Worm (Caenorhabditis elegans) whole organism, early embryonic: Measurements from ENCODE around the gene R10E4.7.

ENCODE experiments used
- B0310.2 ChIP-seq: sonication (generic microtip); optimal IDR thresholded peaks from 2 replicates; lab custom pipeline; 2016; ENCODE audit warnings: mild to moderate bottlenecking, missing genetic modification characterization, missing compliant biosample characterization
- F13C5.2 ChIP-seq: sonication (generic microtip); optimal IDR thresholded peaks from 2 replicates; lab custom pipeline; 2017; ENCODE audit warnings: mild to moderate bottlenecking, missing genetic modification characterization, inconsistent platforms, missing compliant biosample characterization
- ama-1 ChIP-seq: fragments of 150-350 bp; optimal IDR thresholded peaks from 2 replicates; lab custom pipeline; 2014
- ceh-13 ChIP-seq: fragments of 200-800 bp; sonication (Bioruptor generic); optimal IDR thresholded peaks from 2 replicates; lab custom pipeline; 2018; ENCODE audit warnings: mild to moderate bottlenecking, missing genetic modification characterization, missing compliant biosample characterization
- ceh-36 ChIP-seq: sonication (generic microtip); optimal IDR thresholded peaks from 2 replicates; lab custom pipeline; 2016; ENCODE audit warnings: missing genetic modification characterization, inconsistent platforms, missing compliant biosample characterization
- flt-1 ChIP-seq: fragments of 200-800 bp; sonication (Bioruptor generic); IDR thresholded peaks from 2 replicates; pipeline ENCODE4 v1.3.6; 2022; ENCODE audit warnings: missing genetic modification characterization, missing compliant biosample characterization
- hmbx-1 ChIP-seq: sonication (generic microtip); optimal IDR thresholded peaks from 2 replicates; lab custom pipeline; 2016; ENCODE audit warnings: mild to moderate bottlenecking, missing genetic modification characterization, missing compliant biosample characterization
- hmg-4 ChIP-seq: fragments of 200-800 bp; sonication (Bioruptor generic); optimal IDR thresholded peaks from 2 replicates; lab custom pipeline; 2018; ENCODE audit warnings: mild to moderate bottlenecking, missing genetic modification characterization, missing compliant biosample characterization
- pes-1 ChIP-seq: fragments of 200-800 bp; sonication (Bioruptor generic); IDR thresholded peaks from 2 replicates; pipeline ENCODE4 v1.3.6; 2022; ENCODE audit warnings: missing genetic modification reagents, missing genetic modification characterization, missing compliant biosample characterization
- scrt-1 ChIP-seq: fragments of 200-800 bp; sonication (Bioruptor generic); IDR thresholded peaks from 2 replicates; pipeline ENCODE4 v1.3.6; 2022; ENCODE audit warnings: missing genetic modification characterization, missing compliant biosample characterization
- tbx-37 ChIP-seq: fragments of 200-800 bp; sonication (Bioruptor generic); conservative IDR thresholded peaks from 2 replicates; pipeline ENCODE4 v1.3.6; 2022; ENCODE audit warnings: missing genetic modification reagents, missing genetic modification characterization, missing compliant biosample characterization
- tra-4 ChIP-seq: sonication (generic microtip); optimal IDR thresholded peaks from 2 replicates; lab custom pipeline; 2017; ENCODE audit warnings: missing genetic modification characterization, missing compliant biosample characterization

DNA sequence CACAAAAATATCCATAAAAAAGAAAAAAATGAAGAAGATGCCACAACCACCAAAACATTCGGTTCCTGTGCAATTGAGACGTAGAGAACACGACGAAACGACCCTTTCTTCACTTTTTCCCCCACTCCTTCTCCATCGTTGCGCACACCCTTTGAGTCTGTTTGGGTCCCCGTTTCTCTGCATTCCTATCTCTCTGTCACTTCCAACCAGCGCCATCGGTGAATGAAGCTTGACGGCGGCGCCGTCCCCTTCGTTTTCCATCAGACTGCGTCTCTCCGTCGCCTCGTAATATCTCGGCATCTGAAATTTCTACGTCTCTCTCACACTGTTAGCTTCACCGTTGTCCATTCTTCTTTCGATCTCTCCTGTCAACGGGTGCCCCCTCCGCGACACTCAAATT is 41.0 kb downstream of the R10E4.7 start:
- no peak for TF ChIP-seq ceh-36 (tag; lab: Kevin White, UChicago)
- TF ChIP-seq tbx-37 (GFP tag; lab: Robert Waterston, UW) = no peak
- 0 out of 2 replicates have a peak, but pooled peaks have one; percentile 28 for TF ChIP-seq pes-1
- no peak for TF ChIP-seq ama-1
- TF ChIP-seq flt-1 (GFP tag; lab: Robert Waterston, UW) = no peak
- no peak for TF ChIP-seq hmg-4
- no peak for TF ChIP-seq B0310.2
- TF ChIP-seq F13C5.2 (tag; lab: Kevin White, UChicago) = no peak
- no peak for TF ChIP-seq scrt-1 (GFP tag; lab: Robert Waterston, UW)
- TF ChIP-seq hmbx-1 = no peak
- no peak for TF ChIP-seq tra-4
- TF ChIP-seq ceh-13 (GFP tag; lab: Kevin White, UChicago) = no peak
